Fruit fly (Drosophila melanogaster): ENCODE results near the gene CG43052.

Gene CG43052

dm6 chr2L:14399326-14399725, 47.4 kb downstream of the CG43052 start:
- TF ChIP-seq CG33017 (tag; optimal IDR thresholded peaks at IDR 0.05) = no peak

dm6 chr2L:14400676-14401075, 48.8 kb downstream of the CG43052 start:
- no peak for TF ChIP-seq Mnt (GFP tag; optimal IDR thresholded peaks at IDR 0.05)
- no peak for TF ChIP-seq CG12768 (GFP tag; optimal IDR thresholded peaks at IDR 0.05)

- TF ChIP-seq tj (GFP tag; optimal IDR thresholded peaks at IDR 0.05) = peak; percentile 90
- no peak for TF ChIP-seq CG7101 (tag; optimal IDR thresholded peaks at IDR 0.05)
These were observed 49.9 kb downstream of the CG43052 start for dm6 chr2L:14401616-14402240.

Data from whole organism, adult.